Worm (Caenorhabditis elegans) whole organism, mixed stage, embryonic: ENCODE measurements around the gene phat-5.

Experiments
- M03D4.4 ChIP-seq: sonication (generic microtip); optimal IDR thresholded peaks from 2 replicates; lab custom pipeline; 2017; ENCODE audit warnings: mild to moderate bottlenecking, missing genetic modification characterization, missing compliant biosample characterization
- bed-3 ChIP-seq: fragments of 200-800 bp; sonication (Bioruptor generic); optimal IDR thresholded peaks from 3 replicates; lab custom pipeline; 2018; ENCODE audit warnings: mild to moderate bottlenecking, missing genetic modification characterization, moderate library complexity, missing compliant biosample characterization
- ceh-43 ChIP-seq: fragments of 200-800 bp; sonication (Bioruptor generic); optimal IDR thresholded peaks from 2 replicates; lab custom pipeline; 2018; ENCODE audit warnings: mild to moderate bottlenecking, missing genetic modification characterization, moderate library complexity, missing compliant biosample characterization
- ceh-83 ChIP-seq: fragments of 200-800 bp; sonication (Bioruptor generic); optimal IDR thresholded peaks from 2 replicates; lab custom pipeline; 2018; ENCODE audit warnings: mild to moderate bottlenecking, missing genetic modification characterization, missing compliant biosample characterization
- ces-1 ChIP-seq: fragments of 150-350 bp; optimal IDR thresholded peaks from 2 replicates; lab custom pipeline; 2014; ENCODE audit warnings: missing biosample characterization, missing genetic modification reagents, missing genetic modification characterization
- elt-1 ChIP-seq: sonication (generic microtip); optimal IDR thresholded peaks from 2 replicates; lab custom pipeline; 2017; ENCODE audit warnings: missing genetic modification characterization, mild to moderate bottlenecking, missing compliant biosample characterization, antibody characterized with exemption, moderate library complexity, borderline replicate concordance; ENCODE audit not compliant: insufficient read depth
- ham-2 ChIP-seq: fragments of 200-800 bp; sonication (Bioruptor generic); optimal IDR thresholded peaks from 2 replicates; lab custom pipeline; 2018; ENCODE audit warnings: mild to moderate bottlenecking, missing genetic modification characterization, missing compliant biosample characterization
- lin-13 ChIP-seq: fragments of 150-350 bp; optimal IDR thresholded peaks from 2 replicates; lab custom pipeline; 2014; ENCODE audit warnings: missing biosample characterization, missing genetic modification characterization
- lin-32 ChIP-seq: fragments of 200-800 bp; sonication (Bioruptor generic); optimal IDR thresholded peaks from 2 replicates; lab custom pipeline; 2018; ENCODE audit warnings: mild to moderate bottlenecking, missing genetic modification characterization, missing compliant biosample characterization
- mab-5 ChIP-seq: fragments of 150-350 bp; optimal IDR thresholded peaks from 2 replicates; lab custom pipeline; 2014; ENCODE audit warnings: missing biosample characterization, missing genetic modification characterization
- nhr-12 ChIP-seq: fragments of 150-350 bp; optimal IDR thresholded peaks from 2 replicates; lab custom pipeline; 2014; ENCODE audit warnings: missing biosample characterization, missing genetic modification characterization
- nhr-2 ChIP-seq: fragments of 150-350 bp; optimal IDR thresholded peaks from 2 replicates; lab custom pipeline; 2014; ENCODE audit warnings: missing biosample characterization, missing genetic modification characterization
- nhr-237 ChIP-seq: fragments of 150-350 bp; optimal IDR thresholded peaks from 2 replicates; lab custom pipeline; 2014; ENCODE audit warnings: missing biosample characterization, missing genetic modification characterization
- nhr-28 ChIP-seq: fragments of 150-350 bp; optimal IDR thresholded peaks from 2 replicates; lab custom pipeline; 2014; ENCODE audit warnings: missing biosample characterization, missing genetic modification characterization
- nhr-76 ChIP-seq: sonication (generic microtip); optimal IDR thresholded peaks from 2 replicates; lab custom pipeline; 2017; ENCODE audit warnings: missing biosample characterization, missing genetic modification characterization
- pha-4 ChIP-seq: fragments of 150-350 bp; optimal IDR thresholded peaks from 2 replicates; lab custom pipeline; 2018; ENCODE audit warnings: missing biosample characterization, missing genetic modification reagents, missing genetic modification characterization
- snpc-4 ChIP-seq: fragments of 150-350 bp; optimal IDR thresholded peaks from 2 replicates; lab custom pipeline; 2014; ENCODE audit warnings: missing biosample characterization, missing genetic modification characterization
- sptf-1 ChIP-seq: sonication (generic microtip); optimal IDR thresholded peaks from 2 replicates; lab custom pipeline; 2017; ENCODE audit warnings: mild to moderate bottlenecking, missing genetic modification characterization, moderate library complexity, missing compliant biosample characterization
- unc-120 ChIP-seq: sonication (generic microtip); optimal IDR thresholded peaks from 2 replicates; lab custom pipeline; 2017; ENCODE audit warnings: missing genetic modification characterization, missing compliant biosample characterization; ENCODE audit not compliant: poor library complexity, severe bottlenecking
- unc-39 ChIP-seq: fragments of 150-350 bp; optimal IDR thresholded peaks from 2 replicates; lab custom pipeline; 2014; ENCODE audit warnings: missing biosample characterization, missing genetic modification characterization

Gene phat-5

DNA sequence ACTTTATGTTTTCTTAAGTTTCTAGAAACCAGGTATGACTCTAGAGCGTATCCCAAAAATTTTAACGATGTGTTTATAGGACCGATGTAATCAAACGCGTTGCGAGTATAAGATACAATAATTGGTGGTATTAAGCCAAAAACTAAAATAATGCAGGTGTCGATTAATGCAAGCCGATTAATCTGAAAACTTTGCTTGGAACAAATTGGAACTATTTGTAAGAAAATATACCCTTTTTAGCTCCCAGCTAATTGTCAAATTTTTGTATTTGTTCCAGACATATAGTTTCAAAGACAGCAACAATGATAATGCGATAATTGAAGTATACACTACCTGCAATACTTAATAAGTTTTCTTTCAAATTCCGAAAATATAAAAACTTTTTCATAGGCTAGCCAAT lies 41.0 kb downstream of the phat-5 start, which contains the start of gene srh-211:
Gene srh-211, minus strand, starts transcription at position 101 of the 400 bp plus-strand sequence.
- TF ChIP-seq lin-32 (GFP tag; lab: Kevin White, UChicago) (no peak), snpc-4 (no peak), bed-3 (GFP tag; lab: Kevin White, UChicago) (no peak), ces-1 (GFP tag; lab: Kevin White, UChicago) (no peak), ceh-43 (no peak)

DNA sequence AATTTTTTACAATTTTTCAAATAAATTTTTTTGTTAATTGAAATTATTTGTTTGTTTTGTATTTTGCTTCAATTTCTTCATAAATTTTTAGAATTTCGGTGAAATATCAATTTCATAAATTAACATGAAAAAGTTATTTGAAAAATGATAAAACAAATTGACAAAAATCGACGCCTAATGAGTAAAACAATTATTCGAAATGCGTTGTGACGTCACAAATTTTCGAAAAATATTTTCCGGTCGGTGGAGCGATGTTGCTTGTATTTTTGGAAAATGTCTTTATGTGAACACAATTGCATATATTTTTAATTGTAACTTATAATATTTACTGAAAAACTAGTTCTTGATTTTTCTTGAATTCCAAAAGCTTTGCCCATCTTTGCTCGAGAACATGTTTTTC lies 41.8 kb downstream of the phat-5 start:
- no peak for TF ChIP-seq nhr-2
- TF ChIP-seq pha-4 = no peak
- TF ChIP-seq ham-2 (GFP tag; lab: Kevin White, UChicago) = no peak
- no peak for TF ChIP-seq nhr-76 (tag; lab: Kevin White, UChicago)
- TF ChIP-seq nhr-12 (tag; lab: Kevin White, UChicago) = no peak
- TF ChIP-seq unc-120 (tag; lab: Kevin White, UChicago) = no peak
- TF ChIP-seq unc-39 (tag; lab: Kevin White, UChicago) = no peak
- no peak for TF ChIP-seq nhr-28 (tag; lab: Kevin White, UChicago)
- TF ChIP-seq sptf-1 (tag; lab: Kevin White, UChicago) = no peak
- TF ChIP-seq nhr-237 (tag; lab: Kevin White, UChicago) = no peak
- no peak for TF ChIP-seq mab-5 (tag; lab: Kevin White, UChicago)
- TF ChIP-seq elt-1 (tag; lab: Kevin White, UChicago) = no peak
- no peak for TF ChIP-seq M03D4.4 (tag; lab: Kevin White, UChicago)

ce11 chrV:4073455-4073854 lies 48.9 kb downstream of the phat-5 start, which contains the start of gene otpl-2:
otpl-2 (plus strand) TSS chrV:4073755.
- TF ChIP-seq M03D4.4 (tag; lab: Kevin White, UChicago) (no peak), lin-13 (tag; lab: Kevin White, UChicago) (no peak), ceh-83 (GFP tag; lab: Kevin White, UChicago) (no peak), unc-39 (tag; lab: Kevin White, UChicago) (no peak), elt-1 (tag; lab: Kevin White, UChicago) (no peak)
- TF ChIP-seq, all 35 proteins: peak for 0
